Worm (Caenorhabditis elegans) whole organism, L4/young adult: ENCODE measurements around the gene idpa-3.

ENCODE experiments used
- W03F9.2 ChIP-seq: fragments of 150-350 bp; optimal IDR thresholded peaks from 2 replicates; lab custom pipeline; 2014; ENCODE audit warnings: missing biosample characterization, missing genetic modification characterization
- dao-5 ChIP-seq: sonication (generic microtip); optimal IDR thresholded peaks from 2 replicates; lab custom pipeline; 2016; ENCODE audit warnings: missing genotype, missing genetic modification characterization, moderate library complexity, missing compliant biosample characterization
- him-1 ChIP-seq: sonication (generic microtip); optimal IDR thresholded peaks from 2 replicates; lab custom pipeline; 2016; ENCODE audit warnings: missing genotype, missing genetic modification reagents, missing genetic modification characterization, missing compliant biosample characterization

DNA sequence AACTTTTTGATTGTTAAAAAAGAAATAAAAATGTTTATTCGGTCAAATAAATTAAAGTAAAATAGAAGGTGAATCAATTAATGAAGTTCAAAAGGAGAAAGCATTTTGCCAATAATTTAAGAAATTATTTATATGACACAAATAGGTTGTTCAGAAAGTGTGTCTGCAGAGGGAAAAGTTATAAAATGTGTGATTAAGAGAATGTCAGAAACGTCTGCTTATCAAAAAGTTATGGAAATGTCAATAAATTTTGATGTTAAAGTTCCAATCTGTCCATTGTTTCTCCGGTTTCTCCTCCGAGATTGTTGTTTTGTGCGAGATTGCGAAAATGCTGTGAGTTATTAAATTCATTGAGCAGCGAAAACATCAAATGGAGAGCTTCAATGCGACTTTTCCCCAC, 43.4 kb downstream of the idpa-3 start, which contains the start of gene rme-4:
- TF ChIP-seq W03F9.2 (tag; lab: Kevin White, UChicago) (no peak), him-1 (tag; lab: Kevin White, UChicago) (no peak), dao-5 (tag; lab: Kevin White, UChicago) (no peak)
